Fruit fly (Drosophila melanogaster): ENCODE results near the gene Mtr3.
A peak's percentile ranks its signal among the peaks of the same experiment; 100 is the strongest.

Gene Mtr3

dm6 chr3L:19896892-19897684 lies 16.4 kb downstream of the Mtr3 start (continued):
- TF ChIP-seq CG32006 (GFP tag; optimal IDR thresholded peaks at IDR 0.05) (peak; percentile 65), topi (GFP tag; optimal IDR thresholded peaks at IDR 0.05) (peak; percentile 64), dsx (GFP tag; optimal IDR thresholded peaks at IDR 0.05; ENCODE audit: poor library complexity, severe bottlenecking) (peak; percentile 29), Smox (GFP tag; optimal IDR thresholded peaks at IDR 0.05) (no peak), CG6808 (GFP tag; optimal IDR thresholded peaks at IDR 0.05) (peak; percentile 57), CG11294 (GFP tag; IDR thresholded peaks at IDR 0.05) (no peak), Sox15 (GFP tag; optimal IDR thresholded peaks at IDR 0.05) (no peak), OdsH (GFP tag; optimal IDR thresholded peaks at IDR 0.05) (peak; percentile 39), CG8119 (GFP tag; IDR thresholded peaks at IDR 0.05) (peak; percentile 42; the same call in 2 of the 3 replicates), CG6163 (GFP tag; IDR thresholded peaks at IDR 0.05) (peak; percentile 66), CG16779 (tag; optimal IDR thresholded peaks at IDR 0.05) (peak; percentile 29), Hr39 (GFP tag; optimal IDR thresholded peaks at IDR 0.05) (peak; percentile 24), Ets21C (GFP tag; optimal IDR thresholded peaks at IDR 0.05) (no peak), Hr4 (GFP tag; optimal IDR thresholded peaks at IDR 0.05) (peak; percentile 50), achi (GFP tag; optimal IDR thresholded peaks at IDR 0.05) (peak; percentile 67), spab (GFP tag; optimal IDR thresholded peaks at IDR 0.05) (no peak), acj6 (GFP tag; optimal IDR thresholded peaks at IDR 0.05) (peak; percentile 43), fd59A (GFP tag; optimal IDR thresholded peaks at IDR 0.05) (peak; percentile 16), CG6792 (GFP tag; optimal IDR thresholded peaks at IDR 0.05) (peak; percentile 4)

dm6 chr3L:19896280-19896891 lies 17.1 kb downstream of the Mtr3 start:
- TF ChIP-seq svp (GFP tag) (no peak), topi (GFP tag; optimal IDR thresholded peaks at IDR 0.05) (no peak), Blimp-1 (GFP tag; optimal IDR thresholded peaks at IDR 0.05) (peak; percentile 70), CG8119 (GFP tag; IDR thresholded peaks at IDR 0.05) (no peak), CG32006 (GFP tag; optimal IDR thresholded peaks at IDR 0.05) (no peak), dsx (GFP tag; optimal IDR thresholded peaks at IDR 0.05; ENCODE audit: poor library complexity, severe bottlenecking) (peak; percentile 3), CG8632 (GFP tag; optimal IDR thresholded peaks at IDR 0.05) (no peak), Ets96B (tag; optimal IDR thresholded peaks at IDR 0.05) (no peak), Hr38 (GFP tag; optimal IDR thresholded peaks at IDR 0.05) (no peak)

- TF ChIP-seq CG8319 (GFP tag; optimal IDR thresholded peaks at IDR 0.05) (no peak), lz (GFP tag; optimal IDR thresholded peaks at IDR 0.05) (no peak), achi (GFP tag; optimal IDR thresholded peaks at IDR 0.05) (no peak), CG6792 (GFP tag; optimal IDR thresholded peaks at IDR 0.05) (no peak), esn (GFP tag; optimal IDR thresholded peaks at IDR 0.05) (no peak), CG9139 (GFP tag; optimal IDR thresholded peaks at IDR 0.05) (no peak), CG6163 (GFP tag; IDR thresholded peaks at IDR 0.05) (peak; percentile 72), dsx (GFP tag; optimal IDR thresholded peaks at IDR 0.05; ENCODE audit: poor library complexity, severe bottlenecking) (peak; percentile 60), Hr38 (GFP tag; optimal IDR thresholded peaks at IDR 0.05) (no peak), Hr39 (GFP tag; optimal IDR thresholded peaks at IDR 0.05) (no peak), acj6 (GFP tag; optimal IDR thresholded peaks at IDR 0.05) (no peak), Smox (GFP tag; optimal IDR thresholded peaks at IDR 0.05) (no peak), CG4318 (GFP tag; optimal IDR thresholded peaks at IDR 0.05) (no peak), Lpt (GFP tag; optimal IDR thresholded peaks at IDR 0.05) (peak; percentile 33), net (GFP tag; optimal IDR thresholded peaks at IDR 0.05) (no peak), CG6808 (GFP tag; optimal IDR thresholded peaks at IDR 0.05) (no peak), Met (GFP tag; optimal IDR thresholded peaks at IDR 0.05) (no peak), pdm3 (GFP tag; optimal IDR thresholded peaks at IDR 0.05) (no peak), vri (GFP tag; optimal IDR thresholded peaks at IDR 0.05) (peak; percentile 72), OdsH (GFP tag; optimal IDR thresholded peaks at IDR 0.05) (no peak), CG34406 (GFP tag; optimal IDR thresholded peaks at IDR 0.05) (no peak), Gug (GFP tag; IDR thresholded peaks at IDR 0.05) (no peak), fkh (GFP tag; optimal IDR thresholded peaks at IDR 0.05) (peak; percentile 69), CG3032 (tag; optimal IDR thresholded peaks at IDR 0.05) (peak; percentile 4), dac (GFP tag; optimal IDR thresholded peaks at IDR 0.05) (no peak), Sox14 (GFP tag; optimal IDR thresholded peaks at IDR 0.05) (peak; percentile 38), svp (GFP tag) (peak; percentile 99), CG11902 (GFP tag; optimal IDR thresholded peaks at IDR 0.05) (no peak), CG7368 (GFP tag; optimal IDR thresholded peaks at IDR 0.05) (no peak), spab (GFP tag; optimal IDR thresholded peaks at IDR 0.05) (no peak), topi (GFP tag; optimal IDR thresholded peaks at IDR 0.05) (no peak), CG31627 (GFP tag; optimal IDR thresholded peaks at IDR 0.05) (no peak), Hr4 (GFP tag; optimal IDR thresholded peaks at IDR 0.05) (no peak), CG8119 (GFP tag; IDR thresholded peaks at IDR 0.05) (no peak; the same call in 2 of the 3 replicates), CG8632 (GFP tag; optimal IDR thresholded peaks at IDR 0.05) (no peak), CG11294 (GFP tag; IDR thresholded peaks at IDR 0.05) (no peak)
These were observed 17.9 kb downstream of the Mtr3 start for dm6 chr3L:19895556-19895995.

Measured in whole organism, prepupa.